Worm (Caenorhabditis elegans) whole organism, mixed stage, embryonic: ENCODE measurements around the gene ugt-37.

Source experiments
- ceh-39 ChIP-seq: fragments of 150-350 bp; optimal IDR thresholded peaks from 2 replicates; lab custom pipeline; 2014; ENCODE audit warnings: missing biosample characterization, missing genetic modification characterization
- nhr-28 ChIP-seq: fragments of 150-350 bp; optimal IDR thresholded peaks from 2 replicates; lab custom pipeline; 2014; ENCODE audit warnings: missing biosample characterization, missing genetic modification characterization
- pha-4 ChIP-seq: fragments of 150-350 bp; optimal IDR thresholded peaks from 2 replicates; lab custom pipeline; 2018; ENCODE audit warnings: missing biosample characterization, missing genetic modification reagents, missing genetic modification characterization
- snpc-4 ChIP-seq: fragments of 150-350 bp; optimal IDR thresholded peaks from 2 replicates; lab custom pipeline; 2014; ENCODE audit warnings: missing biosample characterization, missing genetic modification characterization
- unc-39 ChIP-seq: fragments of 150-350 bp; optimal IDR thresholded peaks from 2 replicates; lab custom pipeline; 2014; ENCODE audit warnings: missing biosample characterization, missing genetic modification characterization
- unc-62 ChIP-seq: fragments of 150-350 bp; optimal IDR thresholded peaks from 2 replicates; lab custom pipeline; 2014; ENCODE audit warnings: missing biosample characterization, missing genetic modification reagents, missing genetic modification characterization

DNA sequence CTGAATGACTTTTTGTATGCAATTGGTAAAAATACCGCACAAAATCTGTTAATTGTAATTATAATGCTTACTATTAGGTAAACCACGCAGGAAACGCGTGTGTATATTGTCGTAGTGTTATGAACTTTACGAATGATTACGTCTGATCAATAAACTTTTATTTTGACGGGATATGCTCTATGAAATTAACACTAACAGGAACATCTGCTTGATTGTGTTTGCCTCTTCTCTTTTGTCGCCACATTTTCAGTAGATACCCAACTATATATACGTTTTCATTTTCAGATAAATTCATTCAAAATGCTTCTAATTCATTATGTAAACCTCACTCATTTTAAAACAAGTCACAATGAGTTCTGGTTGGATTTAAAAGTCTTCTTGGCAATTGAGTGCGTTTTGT lies 12.9 kb downstream of the ugt-37 start, which contains the start of gene sre-10:
- no peak for TF ChIP-seq ceh-39 (tag; lab: Kevin White, UChicago)
- TF ChIP-seq unc-39 (tag; lab: Kevin White, UChicago): no peak
- TF ChIP-seq snpc-4: no peak
- TF ChIP-seq unc-62 (GFP tag; lab: Kevin White, UChicago): no peak
- TF ChIP-seq nhr-28: no peak
- TF ChIP-seq pha-4 (tag; lab: Kevin White, UChicago): no peak
